Fruit fly (Drosophila melanogaster): ENCODE data around the gene CG43169.

DNA sequence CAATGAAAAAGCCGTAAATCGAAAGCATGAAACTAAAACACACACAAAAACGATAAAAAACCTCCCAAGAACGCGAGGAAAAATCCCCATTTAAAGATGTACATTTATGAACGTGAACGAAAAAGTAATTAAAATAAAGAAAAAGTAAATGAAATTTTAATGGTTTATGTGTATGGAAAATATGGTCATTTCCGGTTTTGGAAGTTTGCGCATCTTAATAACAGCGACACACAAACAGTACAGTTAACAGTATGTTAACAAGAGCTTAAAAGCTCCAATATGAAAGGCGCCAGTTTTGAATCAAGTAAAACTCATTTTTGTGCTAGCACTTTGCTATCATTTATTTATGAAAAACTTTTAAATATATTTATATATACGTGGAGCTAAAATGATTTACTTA is 43.5 kb upstream of the CG43169 start:
- TF ChIP-seq lz (GFP tag; optimal IDR thresholded peaks at IDR 0.05) (no peak), CG31627 (GFP tag; optimal IDR thresholded peaks at IDR 0.05) (no peak), achi (GFP tag; optimal IDR thresholded peaks at IDR 0.05) (no peak), Blimp-1 (GFP tag; optimal IDR thresholded peaks at IDR 0.05) (no peak), dac (GFP tag; optimal IDR thresholded peaks at IDR 0.05) (no peak)
